In genomic region chr2L:3789290-3790067, dm6 we compare ENCODE assay signal across 1 fruit fly cellular context.
TF ChIP-seq lines count a peak whose summit lies in the region.

No protein-coding gene starts in this region.

TF ChIP-seq in whole organism, embryonic, 481 proteins besides CTCF, POLR2A, EP300 and RAD21 (continued from another document and continues in another):
- TF ChIP-seq twi (tag; optimal IDR thresholded peaks at IDR 0.05; lab: Kevin White, UChicago) (peak; percentile 73), CG7786 (GFP tag; optimal IDR thresholded peaks at IDR 0.05; lab: Kevin White, UChicago) (no peak), Fer1 (GFP tag; optimal IDR thresholded peaks at IDR 0.05; lab: Kevin White, UChicago) (peak; percentile 16), onecut (GFP tag; IDR thresholded peaks at IDR 0.05; lab: Robert Waterston, UW) (peak; percentile 73), org-1 (GFP tag; optimal IDR thresholded peaks at IDR 0.05; lab: Kevin White, UChicago) (peak; percentile 58), CG12219 (GFP tag; optimal IDR thresholded peaks at IDR 0.05; lab: Kevin White, UChicago) (peak; percentile 16), lmd (GFP tag; IDR thresholded peaks at IDR 0.05; lab: Robert Waterston, UW) (peak; percentile 79), CG11695 (GFP tag; IDR thresholded peaks at IDR 0.05; lab: Robert Waterston, UW) (peak; percentile 72), Spps (tag; optimal IDR thresholded peaks at IDR 0.05; lab: Kevin White, UChicago) (peak; percentile 79), dmrt11E (tag; optimal IDR thresholded peaks at IDR 0.05; lab: Kevin White, UChicago) (peak; percentile 82), CG9932 (GFP tag; IDR thresholded peaks at IDR 0.05; lab: Robert Waterston, UW) (peak; percentile 37; the same call in 1 of the 2 replicates), CG4617 (GFP tag; optimal IDR thresholded peaks at IDR 0.05; lab: Kevin White, UChicago; ENCODE audit: borderline replicate concordance) (peak; percentile 1), Opbp (GFP tag; IDR thresholded peaks at IDR 0.05; lab: Robert Waterston, UW; ENCODE audit: partially characterized antibody) (no peak), ac (GFP tag; optimal IDR thresholded peaks at IDR 0.05; lab: Kevin White, UChicago) (no peak), CG31441 (GFP tag; IDR thresholded peaks at IDR 0.05; lab: Robert Waterston, UW) (peak; percentile 91), Myb (GFP tag; optimal IDR thresholded peaks at IDR 0.05; lab: Kevin White, UChicago) (no peak), kni (GFP tag; optimal IDR thresholded peaks at IDR 0.05; lab: Kevin White, UChicago) (peak; percentile 78), Dref (GFP tag; IDR thresholded peaks at IDR 0.05; lab: Robert Waterston, UW) (no peak), Dip3 (GFP tag; optimal IDR thresholded peaks at IDR 0.05; lab: Kevin White, UChicago) (no peak), tll (GFP tag; optimal IDR thresholded peaks at IDR 0.05; lab: Kevin White, UChicago) (no peak), CG3995 (GFP tag; optimal IDR thresholded peaks at IDR 0.05; lab: Kevin White, UChicago) (no peak), vvl (GFP tag; IDR thresholded peaks at IDR 0.05; lab: Robert Waterston, UW) (peak; percentile 96), pb (GFP tag; optimal IDR thresholded peaks at IDR 0.05; lab: Kevin White, UChicago) (no peak), CG16863 (GFP tag; optimal IDR thresholded peaks at IDR 0.05; lab: Kevin White, UChicago) (no peak), BtbVII (GFP tag; optimal IDR thresholded peaks at IDR 0.05; lab: Kevin White, UChicago) (peak; percentile 54), Xrp1 (GFP tag; IDR thresholded peaks at IDR 0.05; lab: Robert Waterston, UW) (peak; percentile 94), CG11560 (tag; IDR thresholded peaks at IDR 0.05; lab: Robert Waterston, UW) (peak; percentile 52; the same call in 1 of the 3 replicates), Adf1 (GFP tag; IDR thresholded peaks at IDR 0.05; lab: Robert Waterston, UW) (no peak), CG6272 (GFP tag; IDR thresholded peaks at IDR 0.05; lab: Robert Waterston, UW) (peak; percentile 70), NfI (GFP tag; optimal IDR thresholded peaks at IDR 0.05; lab: Kevin White, UChicago) (peak; percentile 55), Dad (GFP tag; optimal IDR thresholded peaks at IDR 0.05; lab: Kevin White, UChicago) (no peak), unc-4 (GFP tag; IDR thresholded peaks at IDR 0.05; lab: Robert Waterston, UW; ENCODE audit: partially characterized antibody) (no peak), CG4404 (GFP tag; IDR thresholded peaks at IDR 0.05; lab: Robert Waterston, UW) (peak; percentile 38; the same call in 1 of the 2 replicates), so (GFP tag; IDR thresholded peaks at IDR 0.05; lab: Robert Waterston, UW) (peak; percentile 67), h (optimal IDR thresholded peaks at IDR 0.05; lab: Kevin White, UChicago) (no peak), Oli (tag; optimal IDR thresholded peaks at IDR 0.05; lab: Kevin White, UChicago) (peak; percentile 83), Side (GFP tag; optimal IDR thresholded peaks at IDR 0.05; lab: Kevin White, UChicago) (no peak), CG3407 (GFP tag; optimal IDR thresholded peaks at IDR 0.05; lab: Kevin White, UChicago) (peak; percentile 91), Hmr (GFP tag; optimal IDR thresholded peaks at IDR 0.05; lab: Kevin White, UChicago) (peak; percentile 41), ara (GFP tag; IDR thresholded peaks at IDR 0.05; lab: Robert Waterston, UW) (peak; percentile 89), CG13775 (GFP tag; optimal IDR thresholded peaks at IDR 0.05; lab: Kevin White, UChicago) (peak; percentile 68), CG17328 (GFP tag; IDR thresholded peaks at IDR 0.05; lab: Robert Waterston, UW) (peak; percentile 92), CG4424 (GFP tag; optimal IDR thresholded peaks at IDR 0.05; lab: Kevin White, UChicago) (peak; percentile 82), CoRest (tag; optimal IDR thresholded peaks at IDR 0.05; lab: Kevin White, UChicago) (peak; percentile 88), Optix (GFP tag; IDR thresholded peaks at IDR 0.05; lab: Robert Waterston, UW) (0 out of 3 replicates have a peak, but pooled peaks have one; percentile 31), dan (GFP tag; IDR thresholded peaks at IDR 0.05; lab: Robert Waterston, UW) (peak; percentile 10; the same call in 1 of the 2 replicates), MBD-R2 (GFP tag; IDR thresholded peaks at IDR 0.05; lab: Robert Waterston, UW) (peak; percentile 21; the same call in 1 of the 2 replicates), Max (GFP tag; optimal IDR thresholded peaks at IDR 0.05; lab: Kevin White, UChicago) (no peak), ro (GFP tag; IDR thresholded peaks at IDR 0.05; lab: Robert Waterston, UW) (peak; percentile 44; the same call in 1 of the 2 replicates), dmrt99B (tag; optimal IDR thresholded peaks at IDR 0.05; lab: Kevin White, UChicago) (peak; percentile 91), chif (GFP tag; optimal IDR thresholded peaks at IDR 0.05; lab: Kevin White, UChicago) (peak; percentile 2 to 36), Ets97D (GFP tag; optimal IDR thresholded peaks at IDR 0.05; lab: Kevin White, UChicago) (no peak), Vsx1 (GFP tag; optimal IDR thresholded peaks at IDR 0.05; lab: Kevin White, UChicago) (peak; percentile 57), CG32772 (GFP tag; IDR thresholded peaks at IDR 0.05; lab: Robert Waterston, UW) (peak; percentile 88), Sry-δ (GFP tag; optimal IDR thresholded peaks at IDR 0.05; lab: Kevin White, UChicago) (no peak), PHDP (tag; optimal IDR thresholded peaks at IDR 0.05; lab: Kevin White, UChicago) (peak; percentile 92), cg (GFP tag; optimal IDR thresholded peaks at IDR 0.05; lab: Kevin White, UChicago) (peak; percentile 53), CG8290 (GFP tag; optimal IDR thresholded peaks at IDR 0.05; lab: Kevin White, UChicago) (peak; percentile 80), CG8290 (tag; optimal IDR thresholded peaks at IDR 0.05; lab: Kevin White, UChicago) (no peak), Bdp1 (GFP tag; optimal IDR thresholded peaks at IDR 0.05; lab: Kevin White, UChicago) (no peak), Mrtf (GFP tag; IDR thresholded peaks at IDR 0.05; lab: Robert Waterston, UW) (peak; percentile 76; the same call in 2 of the 3 replicates), br (optimal IDR thresholded peaks at IDR 0.05; lab: Kevin White, UChicago) (no peak), Sox100B (GFP tag; optimal IDR thresholded peaks at IDR 0.05; lab: Kevin White, UChicago) (peak; percentile 80), emc (GFP tag; optimal IDR thresholded peaks at IDR 0.05; lab: Kevin White, UChicago) (no peak), CG6654 (GFP tag; optimal IDR thresholded peaks at IDR 0.05; lab: Kevin White, UChicago) (peak; percentile 42), CG14050 (GFP tag; IDR thresholded peaks at IDR 0.05; lab: Robert Waterston, UW) (peak; percentile 63), prd (optimal IDR thresholded peaks at IDR 0.05; lab: Kevin White, UChicago) (no peak), prd (GFP tag; IDR thresholded peaks at IDR 0.05; lab: Robert Waterston, UW) (peak; percentile 88), zen2 (GFP tag; IDR thresholded peaks at IDR 0.05; lab: Robert Waterston, UW; ENCODE audit: partially characterized antibody) (no peak), maf-S (GFP tag; optimal IDR thresholded peaks at IDR 0.05; lab: Kevin White, UChicago) (no peak), ind (GFP tag; optimal IDR thresholded peaks at IDR 0.05; lab: Kevin White, UChicago) (peak; percentile 70), CG4730 (GFP tag; IDR thresholded peaks at IDR 0.05; lab: Robert Waterston, UW) (peak; percentile 79), crp (GFP tag; optimal IDR thresholded peaks at IDR 0.05; lab: Kevin White, UChicago) (peak in 1 of 2 experiments; percentile 11), cwo (GFP tag; optimal IDR thresholded peaks at IDR 0.05; lab: Kevin White, UChicago) (peak; percentile 30), CG14441 (GFP tag; IDR thresholded peaks at IDR 0.05; lab: Robert Waterston, UW) (peak; percentile 35; the same call in 1 of the 2 replicates), Meics (GFP tag; optimal IDR thresholded peaks at IDR 0.05; lab: Kevin White, UChicago) (peak; percentile 48), CG5953 (GFP tag; IDR thresholded peaks at IDR 0.05; lab: Robert Waterston, UW) (peak; percentile 68), Gug (GFP tag; IDR thresholded peaks at IDR 0.05; lab: Robert Waterston, UW) (peak; percentile 67; the same call in 3 of the 4 replicates), tna (GFP tag; IDR thresholded peaks at IDR 0.05; lab: Robert Waterston, UW; ENCODE audit: partially characterized antibody) (no peak), CG2678 (tag; optimal IDR thresholded peaks at IDR 0.05; lab: Kevin White, UChicago) (peak; percentile 89), CG31388 (GFP tag; optimal IDR thresholded peaks at IDR 0.05; lab: Kevin White, UChicago) (peak; percentile 13), dimm (GFP tag; IDR thresholded peaks at IDR 0.05; lab: Robert Waterston, UW) (peak; percentile 78), Nf-YB (GFP tag; optimal IDR thresholded peaks at IDR 0.05; lab: Kevin White, UChicago) (peak; percentile 59), gt (GFP tag; IDR thresholded peaks at IDR 0.05; lab: Robert Waterston, UW) (peak; percentile 67; the same call in 1 of the 2 replicates), Drgx (GFP tag; IDR thresholded peaks at IDR 0.05; lab: Robert Waterston, UW) (peak; percentile 80), CG15073 (GFP tag; optimal IDR thresholded peaks at IDR 0.05; lab: Kevin White, UChicago) (peak; percentile 46), danr (GFP tag; IDR thresholded peaks at IDR 0.05; lab: Robert Waterston, UW) (0 out of 2 replicates have a peak, but pooled peaks have one; percentile 15), CG10431 (GFP tag; optimal IDR thresholded peaks at IDR 0.05; lab: Kevin White, UChicago) (peak; percentile 82), Atf-2 (GFP tag; optimal IDR thresholded peaks at IDR 0.05; lab: Kevin White, UChicago) (no peak), Bteb2 (GFP tag; optimal IDR thresholded peaks at IDR 0.05; lab: Kevin White, UChicago) (no peak), CG7556 (GFP tag; optimal IDR thresholded peaks at IDR 0.05; lab: Kevin White, UChicago) (peak; percentile 86), Eip74EF (GFP tag; optimal IDR thresholded peaks at IDR 0.05; lab: Kevin White, UChicago) (peak in 1 of 2 experiments; percentile 75), sens (GFP tag; lab: Kevin White, UChicago) (peak; percentile 64), fd3F (GFP tag; optimal IDR thresholded peaks at IDR 0.05; lab: Kevin White, UChicago) (no peak), lola (GFP tag; optimal IDR thresholded peaks at IDR 0.05; lab: Kevin White, UChicago) (peak in 1 of 3 experiments; percentile 80), CG8924 (tag; optimal IDR thresholded peaks at IDR 0.05; lab: Kevin White, UChicago) (peak; percentile 91), CG13123 (GFP tag; optimal IDR thresholded peaks at IDR 0.05; lab: Kevin White, UChicago) (peak; percentile 43), CG2712 (tag; optimal IDR thresholded peaks at IDR 0.05; lab: Kevin White, UChicago) (peak; percentile 95), CG2116 (GFP tag; optimal IDR thresholded peaks at IDR 0.05; lab: Kevin White, UChicago) (peak; percentile 26), Hey (tag; optimal IDR thresholded peaks at IDR 0.05; lab: Kevin White, UChicago) (no peak), gfzf (GFP tag; optimal IDR thresholded peaks at IDR 0.05; lab: Kevin White, UChicago) (no peak), Trl (optimal IDR thresholded peaks at IDR 0.05; lab: Kevin White, UChicago) (peak; percentile 49 to 76), Trl (GFP tag; optimal IDR thresholded peaks at IDR 0.05; lab: Kevin White, UChicago) (peak; percentile 8), tin (GFP tag; optimal IDR thresholded peaks at IDR 0.05; lab: Kevin White, UChicago) (peak; percentile 68), Lhr (GFP tag; optimal IDR thresholded peaks at IDR 0.05; lab: Kevin White, UChicago) (peak; percentile 67), Taf1 (GFP tag; IDR thresholded peaks at IDR 0.05; lab: Robert Waterston, UW) (no peak), CG9437 (GFP tag; optimal IDR thresholded peaks at IDR 0.05; lab: Kevin White, UChicago) (peak; percentile 81), CG1602 (GFP tag; optimal IDR thresholded peaks at IDR 0.05; lab: Kevin White, UChicago) (peak; percentile 80), CG31224 (GFP tag; IDR thresholded peaks at IDR 0.05; lab: Robert Waterston, UW) (peak; percentile 54; the same call in 1 of the 2 replicates), tgo (GFP tag; IDR thresholded peaks at IDR 0.05; lab: Robert Waterston, UW) (peak; percentile 82), bigmax (GFP tag; optimal IDR thresholded peaks at IDR 0.05; lab: Kevin White, UChicago) (no peak), bcd (GFP tag; optimal IDR thresholded peaks at IDR 0.05; lab: Kevin White, UChicago) (peak; percentile 69), schlank (tag; optimal IDR thresholded peaks at IDR 0.05; lab: Kevin White, UChicago) (no peak), abd-A (tag; optimal IDR thresholded peaks at IDR 0.05; lab: Kevin White, UChicago) (peak; percentile 53), CG7271 (tag; optimal IDR thresholded peaks at IDR 0.05; lab: Kevin White, UChicago) (peak; percentile 32), tap (tag; optimal IDR thresholded peaks at IDR 0.05; lab: Kevin White, UChicago) (peak; percentile 78), seq (GFP tag; IDR thresholded peaks at IDR 0.05; lab: Robert Waterston, UW) (0 out of 2 replicates have a peak, but pooled peaks have one; percentile 7), CG17359 (tag; optimal IDR thresholded peaks at IDR 0.05; lab: Kevin White, UChicago) (peak; percentile 89), pan (optimal IDR thresholded peaks at IDR 0.05; lab: Kevin White, UChicago) (no peak), pan (GFP tag; optimal IDR thresholded peaks at IDR 0.05 in 1 of 2, IDR thresholded peaks at IDR 0.05 in 1 of 2) (peak in 1 of 2 experiments; percentile 81), CG30403 (GFP tag; optimal IDR thresholded peaks at IDR 0.05; lab: Kevin White, UChicago) (peak; percentile 71), sqz (GFP tag; optimal IDR thresholded peaks at IDR 0.05; lab: Kevin White, UChicago) (peak; percentile 51), Oaz (GFP tag; IDR thresholded peaks at IDR 0.05; lab: Robert Waterston, UW) (peak; percentile 33; the same call in 1 of the 2 replicates), CG7928 (GFP tag; optimal IDR thresholded peaks at IDR 0.05; lab: Kevin White, UChicago) (no peak), Lpt (GFP tag; optimal IDR thresholded peaks at IDR 0.05; lab: Kevin White, UChicago) (no peak), grn (GFP tag; optimal IDR thresholded peaks at IDR 0.05; lab: Kevin White, UChicago) (peak; percentile 1), Sox102F (GFP tag; optimal IDR thresholded peaks at IDR 0.05; lab: Kevin White, UChicago) (peak; percentile 96), croc (GFP tag; conservative IDR thresholded peaks at IDR 0.05; lab: Robert Waterston, UW) (peak; percentile 88), fu2 (GFP tag; optimal IDR thresholded peaks at IDR 0.05; lab: Kevin White, UChicago) (no peak), CG12299 (tag; optimal IDR thresholded peaks at IDR 0.05; lab: Kevin White, UChicago) (peak; percentile 40), CG10654 (GFP tag; optimal IDR thresholded peaks at IDR 0.05; lab: Kevin White, UChicago) (peak; percentile 66)
